Worm (Caenorhabditis elegans) whole organism, L4 larva: ENCODE results near the gene ttr-3.

ENCODE experiments used
- F49E8.2 ChIP-seq: sonication (generic microtip); optimal IDR thresholded peaks from 2 replicates; lab custom pipeline; 2016; ENCODE audit warnings: missing compliant biosample characterization, mild to moderate bottlenecking, missing genetic modification characterization, borderline replicate concordance
- Y75B8A.6 ChIP-seq: fragments of 200-800 bp; sonication (Bioruptor generic); IDR thresholded peaks from 2 replicates; pipeline ENCODE4 v1.3.6; 2022; ENCODE audit warnings: missing genetic modification reagents, missing genetic modification characterization, missing compliant biosample characterization
- ceh-32 ChIP-seq: sonication (generic microtip); optimal IDR thresholded peaks from 2 replicates; lab custom pipeline; 2016; ENCODE audit warnings: mild to moderate bottlenecking, missing genetic modification characterization, missing compliant biosample characterization; ENCODE audit not compliant: poor library complexity
- ceh-44 ChIP-seq: fragments of 200-800 bp; sonication (Bioruptor generic); IDR thresholded peaks from 2 replicates; pipeline ENCODE4 v1.3.6; 2022; ENCODE audit warnings: missing genetic modification reagents, missing genetic modification characterization, missing compliant biosample characterization
- cey-2 ChIP-seq: sonication (generic microtip); optimal IDR thresholded peaks from 3 replicates; lab custom pipeline; 2017; ENCODE audit warnings: missing genetic modification characterization, mild to moderate bottlenecking, missing compliant biosample characterization, antibody characterized with exemption, borderline replicate concordance; ENCODE audit not compliant: insufficient read depth
- daf-16 ChIP-seq, 3 experiments: sonication (generic microtip); optimal IDR thresholded peaks; 2 replicates each; lab custom pipeline; 2016 to 2017; ENCODE audit warnings: missing genetic modification characterization in 3 of 3, missing genetic modification reagents in 3 of 3, mild to moderate bottlenecking in 2 of 3, missing compliant biosample characterization in 2 of 3, missing biosample characterization in 1 of 3, moderate library complexity in 1 of 3
- daf-19 ChIP-seq: fragments of 200-800 bp; sonication (Bioruptor generic); conservative IDR thresholded peaks from 2 replicates; pipeline ENCODE4 v1.3.6; 2022; ENCODE audit warnings: missing genetic modification characterization, missing compliant biosample characterization
- daf-8 ChIP-seq: fragments of 200-800 bp; sonication (Bioruptor generic); IDR thresholded peaks from 2 replicates; pipeline ENCODE4 v1.3.6; 2022; ENCODE audit warnings: missing genetic modification characterization, missing compliant biosample characterization
- dmd-6 ChIP-seq: fragments of 200-800 bp; sonication (Bioruptor generic); IDR thresholded peaks from 2 replicates; pipeline ENCODE4 v1.3.6; 2022; ENCODE audit warnings: missing genetic modification reagents, missing genetic modification characterization, missing compliant biosample characterization
- dpl-1 ChIP-seq: fragments of 150-350 bp; optimal IDR thresholded peaks from 2 replicates; lab custom pipeline; 2014; ENCODE audit warnings: missing biosample characterization, missing genetic modification reagents, missing genetic modification characterization
- dve-1 ChIP-seq: sonication (generic microtip); optimal IDR thresholded peaks from 2 replicates; lab custom pipeline; 2017; ENCODE audit warnings: antibody characterized with exemption, mild to moderate bottlenecking, missing genetic modification characterization, missing compliant biosample characterization; ENCODE audit not compliant: insufficient read depth
- egl-27 ChIP-seq: sonication (generic microtip); optimal IDR thresholded peaks from 3 replicates; lab custom pipeline; 2017; ENCODE audit warnings: missing biosample characterization, missing genetic modification reagents, missing genetic modification characterization
- hlh-11 ChIP-seq: fragments of 200-800 bp; sonication (Bioruptor generic); optimal IDR thresholded peaks from 2 replicates; lab custom pipeline; 2018; ENCODE audit warnings: mild to moderate bottlenecking, missing genetic modification characterization, missing compliant biosample characterization
- hlh-30 ChIP-seq: sonication (generic microtip); optimal IDR thresholded peaks from 2 replicates; lab custom pipeline; 2017; ENCODE audit warnings: antibody characterized with exemption, mild to moderate bottlenecking, missing genetic modification characterization, missing compliant biosample characterization; ENCODE audit not compliant: insufficient read depth
- jun-1 ChIP-seq: fragments of 150-350 bp; optimal IDR thresholded peaks from 2 replicates; lab custom pipeline; 2014; ENCODE audit warnings: missing biosample characterization, missing genetic modification reagents, missing genetic modification characterization
- lin-15B ChIP-seq: fragments of 150-350 bp; sonication (generic microtip); optimal IDR thresholded peaks from 3 replicates; lab custom pipeline; 2014; ENCODE audit warnings: missing biosample characterization, missing genetic modification characterization
- lin-29 ChIP-seq: fragments of 200-800 bp; sonication (Bioruptor generic); IDR thresholded peaks from 2 replicates; pipeline ENCODE4 v1.3.6; 2022; ENCODE audit warnings: missing genetic modification reagents, missing genetic modification characterization, missing compliant biosample characterization
- lin-39 ChIP-seq: fragments of 150-350 bp; optimal IDR thresholded peaks from 2 replicates; lab custom pipeline; 2014; ENCODE audit warnings: missing biosample characterization, missing genetic modification reagents, missing genetic modification characterization
- lsy-2 ChIP-seq, 2 experiments: fragments of 150-350 bp in 1 of 2; sonication (generic microtip) in 1 of 2; optimal IDR thresholded peaks; 2 replicates each; lab custom pipeline; 2014 to 2017; ENCODE audit warnings: missing biosample characterization in 2 of 2, missing genetic modification characterization in 2 of 2
- mes-2 ChIP-seq: sonication (generic microtip); optimal IDR thresholded peaks from 2 replicates; lab custom pipeline; 2016; ENCODE audit warnings: missing genotype, mild to moderate bottlenecking, missing genetic modification characterization, missing compliant biosample characterization; ENCODE audit not compliant: poor library complexity, severe bottlenecking
- nhr-11 ChIP-seq: fragments of 150-350 bp; optimal IDR thresholded peaks from 2 replicates; lab custom pipeline; 2014; ENCODE audit warnings: missing biosample characterization, missing genetic modification characterization
- nhr-111 ChIP-seq: fragments of 200-800 bp; sonication (Bioruptor generic); optimal IDR thresholded peaks from 2 replicates; lab custom pipeline; 2018; ENCODE audit warnings: mild to moderate bottlenecking, missing genetic modification characterization, missing compliant biosample characterization
- nhr-28 ChIP-seq: fragments of 150-350 bp; optimal IDR thresholded peaks from 2 replicates; lab custom pipeline; 2014; ENCODE audit warnings: missing biosample characterization, missing genetic modification characterization
- nhr-6 ChIP-seq: fragments of 150-350 bp; optimal IDR thresholded peaks from 2 replicates; lab custom pipeline; 2014; ENCODE audit warnings: missing biosample characterization, missing genetic modification characterization
- nhr-77 ChIP-seq: fragments of 150-350 bp; optimal IDR thresholded peaks from 2 replicates; lab custom pipeline; 2014; ENCODE audit warnings: missing biosample characterization, missing genetic modification characterization
- pha-4 ChIP-seq, 2 experiments: fragments of 150-350 bp in 1 of 2; fragments of 200-800 bp in 1 of 2; sonication (Bioruptor generic) in 1 of 2; IDR thresholded peaks in 1 of 2; optimal IDR thresholded peaks in 1 of 2; 2 replicates each; pipeline versions ENCODE4 v1.3.6 to Lab custom; 2014 to 2022; ENCODE audit warnings: missing genetic modification characterization in 2 of 2, missing genetic modification reagents in 2 of 2, missing biosample characterization in 1 of 2, missing compliant biosample characterization in 1 of 2
- php-3 ChIP-seq: fragments of 200-800 bp; sonication (Bioruptor generic); IDR thresholded peaks from 2 replicates; pipeline ENCODE4 v1.3.6; 2022; ENCODE audit warnings: missing genetic modification reagents, missing genetic modification characterization, missing compliant biosample characterization
- pqm-1 ChIP-seq: sonication (generic microtip); optimal IDR thresholded peaks from 2 replicates; lab custom pipeline; 2017; ENCODE audit warnings: missing biosample characterization, missing genetic modification characterization
- snpc-4 ChIP-seq: fragments of 150-350 bp; optimal IDR thresholded peaks from 2 replicates; lab custom pipeline; 2014; ENCODE audit warnings: missing biosample characterization, missing genetic modification characterization
- spr-1 ChIP-seq: sonication (generic microtip); optimal IDR thresholded peaks from 2 replicates; lab custom pipeline; 2016; ENCODE audit warnings: mild to moderate bottlenecking, missing genetic modification characterization, missing compliant biosample characterization
- tag-97 ChIP-seq: fragments of 200-800 bp; sonication (Bioruptor generic); IDR thresholded peaks from 2 replicates; pipeline ENCODE4 v1.3.6; 2022; ENCODE audit warnings: missing genetic modification characterization, missing compliant biosample characterization
- unc-39 ChIP-seq: sonication (generic microtip); optimal IDR thresholded peaks from 2 replicates; lab custom pipeline; 2017; ENCODE audit warnings: missing biosample characterization, missing genetic modification characterization
- unc-62 ChIP-seq, 3 experiments: fragments of 150-350 bp in 1 of 3; sonication (generic microtip); optimal IDR thresholded peaks in 2 of 3; peaks in 1 of 3; 1 replicate in 1 of 3; 2 replicates in 2 of 3; lab custom pipeline; 2014 to 2017; ENCODE audit warnings: missing biosample characterization in 3 of 3, missing genetic modification characterization in 3 of 3, missing genetic modification reagents in 3 of 3, missing genotype in 1 of 3
- ztf-7 ChIP-seq: fragments of 150-350 bp; optimal IDR thresholded peaks from 2 replicates; lab custom pipeline; 2014; ENCODE audit warnings: missing biosample characterization, missing genetic modification characterization

ttr-3 gene

DNA sequence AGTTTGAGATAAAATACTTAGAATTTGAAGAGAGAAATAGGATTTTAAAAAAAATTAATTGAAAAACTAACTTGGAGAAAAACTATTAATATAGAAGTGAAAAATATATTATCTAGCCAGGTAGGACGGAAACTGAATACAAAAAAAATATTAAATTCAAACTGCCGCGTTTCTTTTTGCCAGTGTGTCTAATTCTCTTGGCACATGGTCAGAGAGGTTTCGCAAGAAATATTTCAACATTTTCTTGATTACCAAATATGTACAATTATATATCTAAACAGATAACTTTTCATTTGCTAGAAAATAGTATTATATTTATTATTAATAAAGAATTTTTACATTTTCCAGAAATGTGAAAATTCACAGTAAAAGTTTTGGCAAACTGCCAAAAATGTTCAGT lies 14.0 kb downstream of the ttr-3 start:
- TF ChIP-seq Y75B8A.6 (no peak), ceh-32 (no peak), hlh-30 (tag; lab: Kevin White, UChicago) (peak; percentile 39), daf-16 (GFP tag; optimal IDR thresholded peaks at IDR 0.05; lab: Kevin White, UChicago) (no peak), daf-16 (tag; optimal IDR thresholded peaks at IDR 0.05; lab: Kevin White, UChicago) (peak; percentile 19), nhr-6 (tag; lab: Kevin White, UChicago) (no peak), dpl-1 (peak; percentile 55), daf-19 (GFP tag; lab: Robert Waterston, UW) (no peak), lsy-2 (tag; optimal IDR thresholded peaks at IDR 0.05; lab: Kevin White, UChicago) (peak in 1 of 2 experiments; percentile 6)

DNA sequence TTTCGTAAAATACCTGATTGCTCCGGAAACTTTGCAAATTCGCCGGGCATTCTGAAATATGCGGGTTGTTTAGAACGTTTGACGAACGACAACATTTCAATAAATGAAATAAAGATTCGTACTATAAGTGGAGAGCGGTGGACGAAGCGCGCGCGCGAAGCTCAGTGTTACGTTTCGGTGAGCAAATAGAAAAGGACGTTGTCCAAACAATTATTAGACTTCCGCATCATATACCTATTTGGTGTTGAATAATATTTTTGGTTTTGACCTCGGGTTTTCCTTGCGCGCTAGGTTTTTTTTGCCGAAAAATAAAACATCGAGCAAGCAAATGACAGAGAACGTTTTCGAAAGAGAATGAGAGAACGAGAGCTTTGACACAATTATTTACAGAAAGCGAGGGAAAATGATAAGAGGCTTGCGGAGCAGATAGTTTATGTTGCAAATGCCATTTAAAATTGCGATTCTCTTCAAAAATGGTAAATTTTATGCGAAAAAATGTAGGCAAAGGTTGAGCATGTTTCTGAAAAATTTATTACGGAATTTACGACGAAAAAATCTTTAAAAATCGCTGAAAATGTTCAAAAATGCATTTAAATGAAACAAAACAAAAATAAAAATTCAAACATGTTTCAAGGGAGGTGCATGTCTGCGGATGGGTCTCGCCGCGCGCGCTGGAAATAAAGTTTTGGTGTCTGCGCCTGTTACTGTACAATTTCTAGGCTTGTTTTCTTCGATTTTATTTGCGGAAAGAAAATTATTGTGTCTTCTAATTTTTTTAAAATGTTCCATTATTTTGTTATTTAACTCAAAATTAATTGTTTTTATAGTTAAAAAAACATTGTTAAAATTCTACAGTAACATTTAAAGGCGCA lies 15.7 kb downstream of the ttr-3 start, which contains the start of the genes cyld-1 and F40F12.9:
TSS of gene cyld-1 (minus strand) at position 51 of the 872 bp plus-strand sequence.
TSS of gene F40F12.9 (plus strand) at position 721 of the 872 bp plus-strand sequence.
- no peak for TF ChIP-seq pha-4 (GFP tag; IDR thresholded peaks at IDR 0.05; lab: Robert Waterston, UW)
- peak; percentile 62 for TF ChIP-seq pha-4 (tag; optimal IDR thresholded peaks at IDR 0.05; lab: Kevin White, UChicago)
- peak; percentile 54 for TF ChIP-seq pqm-1 (tag; lab: Kevin White, UChicago)
- no peak for TF ChIP-seq daf-16 (GFP tag; optimal IDR thresholded peaks at IDR 0.05; lab: Kevin White, UChicago)
- TF ChIP-seq daf-16 (tag; optimal IDR thresholded peaks at IDR 0.05; lab: Kevin White, UChicago), result peak; percentile 51
- peak; percentile 15 for TF ChIP-seq nhr-77 (tag; lab: Kevin White, UChicago)
- TF ChIP-seq ztf-7 (tag; lab: Kevin White, UChicago), result no peak
- peak; percentile 48; the same call in 1 of the 2 replicates for TF ChIP-seq dmd-6 (GFP tag; lab: Robert Waterston, UW)
- peak; percentile 9 for TF ChIP-seq hlh-11 (tag; lab: Kevin White, UChicago)
- TF ChIP-seq lin-39 (tag; lab: Kevin White, UChicago), result no peak
- TF ChIP-seq snpc-4, result no peak
- peak; percentile 1 for TF ChIP-seq dve-1

DNA sequence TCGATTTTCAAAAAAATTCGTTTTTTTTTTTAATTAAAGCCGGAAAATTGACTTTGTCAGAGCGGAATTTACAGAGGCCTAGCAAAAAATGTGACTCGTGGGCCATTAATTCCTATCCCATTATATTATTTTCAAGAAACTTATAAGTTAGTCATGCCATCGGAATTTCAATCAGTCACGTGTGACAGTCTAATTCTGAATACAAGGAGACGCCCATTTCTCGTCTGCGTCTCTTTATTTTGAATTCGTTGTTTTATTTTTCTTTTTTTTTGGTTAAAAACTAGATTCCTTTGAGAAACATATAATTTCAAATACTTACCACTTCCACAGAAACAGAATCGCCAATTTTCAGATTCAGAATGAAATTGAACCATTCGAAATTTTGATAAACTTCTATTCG lies 17.8 kb downstream of the ttr-3 start:
- TF ChIP-seq dve-1, result peak; percentile 2
- no peak for TF ChIP-seq pha-4 (GFP tag; IDR thresholded peaks at IDR 0.05; lab: Robert Waterston, UW)
- TF ChIP-seq pha-4 (tag; optimal IDR thresholded peaks at IDR 0.05; lab: Kevin White, UChicago), result no peak
- peak; percentile 7 for TF ChIP-seq hlh-30 (tag; lab: Kevin White, UChicago)

DNA sequence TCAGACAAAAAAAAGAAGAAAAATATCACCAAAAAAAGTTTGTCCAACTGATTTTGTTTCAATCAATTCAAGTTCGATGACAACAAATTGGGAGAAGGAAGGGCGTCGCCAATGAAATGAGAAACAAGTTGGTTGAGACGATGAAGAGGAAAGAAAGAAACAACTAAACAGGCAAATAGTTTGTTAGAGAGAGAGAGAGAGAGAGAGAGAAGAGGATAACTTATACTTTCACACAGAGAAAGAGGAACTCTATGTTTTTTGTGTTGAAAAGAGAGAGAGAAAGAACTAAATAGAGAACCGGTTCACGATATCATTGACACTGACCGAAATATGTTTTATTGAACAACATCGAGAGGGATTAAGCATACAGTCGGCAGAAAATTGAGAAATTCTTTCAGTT lies 19.0 kb downstream of the ttr-3 start:
- TF ChIP-seq php-3 (GFP tag; lab: Robert Waterston, UW) (no peak), nhr-111 (GFP tag; lab: Kevin White, UChicago) (no peak), jun-1 (tag; lab: Kevin White, UChicago) (no peak), nhr-11 (tag; lab: Kevin White, UChicago) (no peak), spr-1 (tag; lab: Kevin White, UChicago) (no peak), tag-97 (GFP tag; lab: Robert Waterston, UW) (no peak), mes-2 (tag; lab: Kevin White, UChicago) (peak; percentile 22), hlh-30 (tag; lab: Kevin White, UChicago) (no peak), F49E8.2 (tag; lab: Kevin White, UChicago) (no peak), egl-27 (no peak), lin-15B (tag; lab: Kevin White, UChicago) (no peak), ceh-32 (no peak), ceh-44 (no peak), daf-8 (GFP tag; lab: Robert Waterston, UW) (no peak), Y75B8A.6 (no peak), nhr-28 (peak; percentile 37), unc-39 (tag; lab: Kevin White, UChicago) (no peak), unc-62 (GFP tag; optimal IDR thresholded peaks at IDR 0.05 in 1 of 2; lab: Kevin White, UChicago) (peak in 1 of 2 experiments; percentile 23), unc-62 (tag; optimal IDR thresholded peaks at IDR 0.05; lab: Kevin White, UChicago) (no peak), lin-29 (GFP tag; lab: Robert Waterston, UW) (no peak), cey-2 (no peak)
